Fruit fly (Drosophila melanogaster): ENCODE measurements around the gene wam.
A peak's percentile ranks its signal among the peaks of the same experiment; 100 is the strongest.

DNA sequence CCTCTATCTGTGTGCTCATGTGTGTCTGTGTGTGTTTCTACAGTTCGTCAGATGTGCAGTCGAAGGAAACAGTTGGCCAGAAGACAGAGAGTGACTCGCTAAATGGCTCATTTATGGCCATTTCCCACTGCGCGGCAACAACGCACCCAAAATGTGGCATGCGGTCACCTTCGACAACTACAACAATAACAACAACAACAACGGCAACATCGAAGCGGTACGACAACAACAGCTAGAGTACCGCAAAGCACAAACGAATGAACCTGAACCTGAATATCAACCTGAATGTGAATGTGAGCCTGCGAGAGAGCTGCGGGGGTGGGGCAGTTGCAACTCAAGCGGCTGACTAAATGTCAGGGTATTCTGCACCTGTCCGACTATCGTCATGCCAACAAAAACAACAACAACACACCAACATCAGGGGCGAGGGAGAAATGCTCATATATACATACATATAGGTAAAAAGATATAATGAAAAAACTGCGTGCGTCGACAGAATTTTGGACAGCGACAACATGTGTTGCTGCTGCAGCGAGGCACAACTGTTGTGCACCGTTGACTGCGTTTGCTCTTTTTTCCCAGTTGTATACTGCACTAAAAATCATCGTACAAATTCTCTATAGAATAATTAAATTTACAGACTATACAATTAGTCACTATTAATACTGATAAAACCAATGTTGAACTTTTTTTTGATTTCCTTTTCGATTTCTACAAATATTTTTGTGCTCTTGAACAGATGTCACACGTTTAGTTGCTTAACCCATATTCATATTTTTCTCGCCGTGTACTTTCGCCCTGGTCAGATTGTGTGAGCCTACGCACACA is 12.5 kb upstream of the wam start:
- TF ChIP-seq Dfd (GFP tag; optimal IDR thresholded peaks at IDR 0.05) (no peak), OdsH (GFP tag; optimal IDR thresholded peaks at IDR 0.05) (peak; percentile 56), Dif (GFP tag; optimal IDR thresholded peaks at IDR 0.05; ENCODE audit: partially characterized antibody) (no peak)
